Worm (Caenorhabditis elegans) whole organism, young adult: Measurements from ENCODE around the gene C36A4.11.

Source experiments
- F49E8.2 ChIP-seq: sonication (generic microtip); optimal IDR thresholded peaks from 3 replicates; lab custom pipeline; 2017; ENCODE audit warnings: missing genetic modification characterization, mild to moderate bottlenecking, missing compliant biosample characterization, antibody characterized with exemption, moderate library complexity; ENCODE audit not compliant: insufficient read depth
- lin-35 ChIP-seq, 3 experiments: fragments of 150-350 bp in 2 of 3; sonication (generic microtip) in 1 of 3; optimal IDR thresholded peaks; 2 replicates each; lab custom pipeline; 2014 to 2018; ENCODE audit warnings: missing biosample characterization in 3 of 3, missing genetic modification characterization in 3 of 3, missing genetic modification reagents in 3 of 3
- tbx-9 ChIP-seq: sonication (generic microtip); optimal IDR thresholded peaks from 2 replicates; lab custom pipeline; 2016; ENCODE audit warnings: borderline replicate concordance, missing genetic modification characterization, inconsistent platforms, missing compliant biosample characterization

- TF ChIP-seq F49E8.2 (tag; lab: Kevin White, UChicago) = no peak
- TF ChIP-seq tbx-9 = no peak
- no peak for TF ChIP-seq lin-35 (GFP tag; optimal IDR thresholded peaks at IDR 0.05; lab: Kevin White, UChicago)
Observed at ce11 chrIII:3875608-3876007, 35.2 kb downstream of the C36A4.11 start.
